Fruit fly (Drosophila melanogaster) whole organism, prepupa: ENCODE data around the gene CG11342.

Experiments used
- CG8119 ChIP-seq: fragments of 200-800 bp; sonication (Bioruptor generic); IDR thresholded peaks from 3 replicates; pipeline ENCODE4 v1.3.6; 2022; ENCODE audit warnings: missing biosample characterization, missing genetic modification characterization
- Sox102F ChIP-seq: fragments of 200-800 bp; sonication (Bioruptor generic); optimal IDR thresholded peaks from 2 replicates; lab custom pipeline; 2016; ENCODE audit warnings: missing biosample characterization, mild to moderate bottlenecking, missing genetic modification characterization
- fkh ChIP-seq: fragments of 200-800 bp; sonication (Bioruptor generic); optimal IDR thresholded peaks from 3 replicates; lab custom pipeline; 2017; ENCODE audit warnings: missing biosample characterization, mild to moderate bottlenecking, missing genetic modification characterization, moderate library complexity
- lz ChIP-seq: fragments of 200-800 bp; sonication (Bioruptor generic); optimal IDR thresholded peaks from 3 replicates; lab custom pipeline; 2016; ENCODE audit warnings: missing biosample characterization, missing genetic modification characterization

- TF ChIP-seq CG8119 (no peak), fkh (GFP tag; lab: Kevin White, UChicago) (no peak), Sox102F (no peak), lz (GFP tag; lab: Kevin White, UChicago) (no peak)
These were observed 18.4 kb downstream of the CG11342 start for dm6 chr3L:4348839-4349238.
